Worm (Caenorhabditis elegans) whole organism, early embryonic: ENCODE results near the gene wsp-1.

ENCODE experiments used
- B0310.2 ChIP-seq: sonication (generic microtip); optimal IDR thresholded peaks from 2 replicates; lab custom pipeline; 2016; ENCODE audit warnings: mild to moderate bottlenecking, missing genetic modification characterization, missing compliant biosample characterization
- aly-1 ChIP-seq: sonication (generic microtip); optimal IDR thresholded peaks from 2 replicates; lab custom pipeline; 2016; ENCODE audit warnings: missing genetic modification characterization, missing compliant biosample characterization
- ama-1 ChIP-seq: fragments of 150-350 bp; optimal IDR thresholded peaks from 2 replicates; lab custom pipeline; 2014
- ceh-36 ChIP-seq: sonication (generic microtip); optimal IDR thresholded peaks from 2 replicates; lab custom pipeline; 2016; ENCODE audit warnings: missing genetic modification characterization, inconsistent platforms, missing compliant biosample characterization
- flt-1 ChIP-seq: fragments of 200-800 bp; sonication (Bioruptor generic); IDR thresholded peaks from 2 replicates; pipeline ENCODE4 v1.3.6; 2022; ENCODE audit warnings: missing genetic modification characterization, missing compliant biosample characterization
- pes-1 ChIP-seq: fragments of 200-800 bp; sonication (Bioruptor generic); IDR thresholded peaks from 2 replicates; pipeline ENCODE4 v1.3.6; 2022; ENCODE audit warnings: missing genetic modification reagents, missing genetic modification characterization, missing compliant biosample characterization

DNA sequence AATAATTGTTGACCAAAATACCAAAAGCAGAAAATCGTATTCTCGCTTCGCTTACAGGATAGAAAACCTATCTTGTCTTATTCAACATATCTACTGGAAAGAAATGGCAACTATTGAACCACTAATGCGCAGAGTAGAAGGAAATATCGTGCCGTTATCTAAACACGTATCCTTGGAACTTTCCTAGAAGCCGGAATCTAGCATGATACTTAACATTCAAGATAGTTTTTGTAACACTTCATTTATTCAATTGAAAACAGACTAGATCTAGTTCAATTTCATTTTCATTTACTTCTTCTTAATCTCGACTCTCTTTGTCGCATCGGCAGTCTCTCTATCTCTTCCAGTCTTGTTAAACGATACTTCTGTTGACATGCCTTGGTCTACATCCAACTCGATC is 43.8 kb downstream of the wsp-1 start:
- TF ChIP-seq ceh-36 (tag; lab: Kevin White, UChicago) (no peak), ama-1 (no peak), flt-1 (no peak), aly-1 (tag; lab: Kevin White, UChicago) (no peak), pes-1 (GFP tag; lab: Robert Waterston, UW) (no peak), B0310.2 (tag; lab: Kevin White, UChicago) (no peak)
